Fruit fly (Drosophila melanogaster) whole organism, embryonic: ENCODE results near the gene rasp.

Experiments
- B-H2 ChIP-seq: fragments of 200-800 bp; sonication (Bioruptor generic); optimal IDR thresholded peaks from 2 replicates; lab custom pipeline; 2018; ENCODE audit warnings: missing biosample characterization, mild to moderate bottlenecking, missing genetic modification characterization
- Bteb2 ChIP-seq: fragments of 200-800 bp; sonication (Bioruptor generic); optimal IDR thresholded peaks from 2 replicates; lab custom pipeline; 2016; ENCODE audit warnings: missing biosample characterization, missing genetic modification characterization
- CG11085 ChIP-seq: fragments of 200-800 bp; sonication (Bioruptor generic); IDR thresholded peaks from 2 replicates; pipeline ENCODE4 v1.3.6; 2022; ENCODE audit warnings: missing biosample characterization, missing genetic modification characterization
- CG1233 ChIP-seq: fragments of 200-800 bp; sonication (Bioruptor generic); optimal IDR thresholded peaks from 4 replicates; lab custom pipeline; 2018; ENCODE audit warnings: missing biosample characterization, mild to moderate bottlenecking, missing genetic modification characterization
- CG12659 ChIP-seq: fragments of 200-800 bp; sonication (Bioruptor generic); optimal IDR thresholded peaks from 3 replicates; lab custom pipeline; 2017; ENCODE audit warnings: mild to moderate bottlenecking, missing biosample characterization, missing genetic modification reagents, missing genetic modification characterization
- CG14014 ChIP-seq: fragments of 200-800 bp; sonication (Bioruptor generic); IDR thresholded peaks from 2 replicates; pipeline ENCODE4 v1.3.6; 2022; ENCODE audit warnings: missing biosample characterization, missing genetic modification characterization
- CG15601 ChIP-seq: fragments of 200-800 bp; sonication (Bioruptor generic); optimal IDR thresholded peaks from 3 replicates; lab custom pipeline; 2019; ENCODE audit warnings: missing biosample characterization, mild to moderate bottlenecking, missing genetic modification characterization, moderate library complexity
- CG16813 ChIP-seq: fragments of 200-800 bp; sonication (Bioruptor generic); IDR thresholded peaks from 3 replicates; pipeline ENCODE4 v1.3.6; 2022; ENCODE audit warnings: missing biosample characterization, missing genetic modification characterization; ENCODE audit not compliant: partially characterized antibody
- CG1792 ChIP-seq: fragments of 200-800 bp; sonication (Bioruptor generic); optimal IDR thresholded peaks from 2 replicates; lab custom pipeline; 2016; ENCODE audit warnings: missing biosample characterization, missing genetic modification characterization
- CG1832 ChIP-seq: fragments of 200-800 bp; sonication (Bioruptor generic); optimal IDR thresholded peaks from 2 replicates; lab custom pipeline; 2017; ENCODE audit warnings: missing biosample characterization, mild to moderate bottlenecking, missing genetic modification characterization, inconsistent platforms
- CG2199 ChIP-seq: fragments of 200-800 bp; sonication (Bioruptor generic); IDR thresholded peaks from 3 replicates; pipeline ENCODE4 v1.3.6; 2022; ENCODE audit warnings: missing biosample characterization, missing genetic modification characterization
- CG30403 ChIP-seq: fragments of 200-800 bp; sonication (Bioruptor generic); optimal IDR thresholded peaks from 3 replicates; lab custom pipeline; 2016; ENCODE audit warnings: missing biosample characterization, missing genetic modification characterization
- CG4730 ChIP-seq: fragments of 200-800 bp; sonication (Bioruptor generic); IDR thresholded peaks from 2 replicates; pipeline ENCODE4 v1.3.6; 2022; ENCODE audit warnings: missing biosample characterization, missing genetic modification characterization
- CG8089 ChIP-seq: fragments of 200-800 bp; sonication (Bioruptor generic); optimal IDR thresholded peaks from 3 replicates; lab custom pipeline; 2016; ENCODE audit warnings: missing biosample characterization, missing genetic modification characterization
- CG8944 ChIP-seq: fragments of 200-800 bp; sonication (Bioruptor generic); optimal IDR thresholded peaks from 3 replicates; lab custom pipeline; 2016; ENCODE audit warnings: missing biosample characterization, missing genetic modification characterization
- CG9727 ChIP-seq: fragments of 200-800 bp; sonication (Bioruptor generic); optimal IDR thresholded peaks from 3 replicates; lab custom pipeline; 2017; ENCODE audit warnings: missing biosample characterization, mild to moderate bottlenecking, missing genetic modification characterization
- CG9817 ChIP-seq: fragments of 200-800 bp; sonication (Bioruptor generic); optimal IDR thresholded peaks from 2 replicates; lab custom pipeline; 2018; ENCODE audit warnings: missing biosample characterization, mild to moderate bottlenecking, missing genetic modification characterization, moderate library complexity
- Dfd ChIP-seq, 2 experiments: fragments of >200 bp; optimal IDR thresholded peaks; 2 replicates each; lab custom pipeline; 2017; ENCODE audit warnings: missing biosample characterization in 2 of 2, missing genetic modification characterization in 2 of 2
- Dp ChIP-seq: fragments of 200-800 bp; sonication (Bioruptor generic); optimal IDR thresholded peaks from 2 replicates; lab custom pipeline; 2018; ENCODE audit warnings: missing biosample characterization, mild to moderate bottlenecking, missing genetic modification characterization, moderate library complexity
- E2f2 ChIP-seq: fragments of 200-800 bp; sonication (Bioruptor generic); IDR thresholded peaks from 2 replicates; pipeline ENCODE4 v1.3.6; 2022; ENCODE audit warnings: missing biosample characterization, missing genetic modification characterization
- Hey ChIP-seq: fragments of 200-800 bp; sonication (Bioruptor generic); optimal IDR thresholded peaks from 3 replicates; lab custom pipeline; 2018; ENCODE audit warnings: missing biosample characterization, mild to moderate bottlenecking, missing genetic modification characterization
- Lhr ChIP-seq: fragments of 200-800 bp; sonication (Bioruptor generic); optimal IDR thresholded peaks from 3 replicates; lab custom pipeline; 2017; ENCODE audit warnings: mild to moderate bottlenecking, missing biosample characterization, missing genetic modification reagents, missing genetic modification characterization
- MBD-R2 ChIP-seq: fragments of 200-800 bp; sonication (Bioruptor generic); IDR thresholded peaks from 2 replicates; pipeline ENCODE4 v1.3.6; 2022; ENCODE audit warnings: missing biosample characterization, missing genetic modification characterization
- Mad ChIP-seq: fragments of 200-800 bp; sonication (Bioruptor generic); optimal IDR thresholded peaks from 2 replicates; lab custom pipeline; 2016; ENCODE audit warnings: missing biosample characterization, missing genetic modification characterization
- NFAT ChIP-seq: fragments of 200-800 bp; sonication (Bioruptor generic); IDR thresholded peaks from 2 replicates; pipeline ENCODE4 v1.3.6; 2022; ENCODE audit warnings: missing biosample characterization, missing genetic modification characterization
- NfI ChIP-seq: fragments of 200-800 bp; sonication (Bioruptor generic); optimal IDR thresholded peaks from 3 replicates; lab custom pipeline; 2018; ENCODE audit warnings: missing biosample characterization, mild to moderate bottlenecking, missing genetic modification characterization, moderate library complexity
- Pdp1 ChIP-seq, 2 experiments: fragments of 200-800 bp; sonication (Bioruptor generic); optimal IDR thresholded peaks; 3 replicates each; lab custom pipeline; 2016; ENCODE audit warnings: missing biosample characterization in 2 of 2, missing genetic modification characterization in 2 of 2, mild to moderate bottlenecking in 1 of 2, moderate library complexity in 1 of 2
- az2 ChIP-seq: fragments of 200-800 bp; sonication (Bioruptor generic); optimal IDR thresholded peaks from 3 replicates; lab custom pipeline; 2016; ENCODE audit warnings: missing biosample characterization, missing genetic modification characterization
- btn ChIP-seq: fragments of 200-800 bp; sonication (Bioruptor generic); optimal IDR thresholded peaks from 2 replicates; lab custom pipeline; 2016; ENCODE audit warnings: missing biosample characterization, missing genetic modification characterization
- cato ChIP-seq: fragments of 200-800 bp; sonication (Bioruptor generic); optimal IDR thresholded peaks from 2 replicates; lab custom pipeline; 2016; ENCODE audit warnings: missing biosample characterization, missing genetic modification characterization, borderline replicate concordance
- caup ChIP-seq: fragments of 200-800 bp; sonication (Bioruptor generic); optimal IDR thresholded peaks from 3 replicates; lab custom pipeline; 2017; ENCODE audit warnings: missing biosample characterization, mild to moderate bottlenecking, missing genetic modification characterization, moderate library complexity; ENCODE audit not compliant: severe bottlenecking
- cg ChIP-seq: fragments of 200-800 bp; sonication (Bioruptor generic); optimal IDR thresholded peaks from 3 replicates; lab custom pipeline; 2019; ENCODE audit warnings: missing biosample characterization, mild to moderate bottlenecking, missing genetic modification characterization, moderate library complexity
- chif ChIP-seq, 2 experiments: fragments of 200-800 bp; sonication (Bioruptor generic); optimal IDR thresholded peaks; 3 replicates each; lab custom pipeline; 2016; ENCODE audit warnings: missing biosample characterization in 2 of 2, missing genetic modification characterization in 2 of 2
- dpn ChIP-seq, 2 experiments: fragments of 200-800 bp; sonication (Bioruptor generic); optimal IDR thresholded peaks; 3 replicates each; lab custom pipeline; 2016; ENCODE audit warnings: missing biosample characterization in 2 of 2, missing genetic modification characterization in 2 of 2
- dysf ChIP-seq: fragments of 200-800 bp; sonication (Bioruptor generic); IDR thresholded peaks from 3 replicates; pipeline ENCODE4 v1.3.6; 2022; ENCODE audit warnings: missing biosample characterization, missing genetic modification characterization
- ems ChIP-seq: fragments of 200-800 bp; sonication (Bioruptor generic); optimal IDR thresholded peaks from 3 replicates; lab custom pipeline; 2016; ENCODE audit warnings: missing biosample characterization, missing genetic modification characterization
- eyg ChIP-seq: fragments of 200-800 bp; sonication (Bioruptor generic); optimal IDR thresholded peaks from 3 replicates; lab custom pipeline; 2016; ENCODE audit warnings: missing biosample characterization, missing genetic modification characterization
- fd64A ChIP-seq: fragments of 200-800 bp; sonication (Bioruptor generic); optimal IDR thresholded peaks from 3 replicates; lab custom pipeline; 2018; ENCODE audit warnings: missing biosample characterization, mild to moderate bottlenecking, missing genetic modification characterization
- ftz-f1 ChIP-seq: fragments of 200-800 bp; sonication (Bioruptor generic); optimal IDR thresholded peaks from 2 replicates; lab custom pipeline; 2016; ENCODE audit warnings: missing biosample characterization, missing genetic modification characterization
- grau ChIP-seq: fragments of 200-800 bp; optimal IDR thresholded peaks from 3 replicates; lab custom pipeline; 2019; ENCODE audit warnings: missing biosample characterization, mild to moderate bottlenecking, missing genetic modification characterization, moderate library complexity
- h ChIP-seq: fragments of >200 bp; optimal IDR thresholded peaks from 2 replicates; lab custom pipeline; 2017
- hbn ChIP-seq: fragments of 200-800 bp; sonication (Bioruptor generic); IDR thresholded peaks from 2 replicates; pipeline ENCODE4 v1.3.6; 2022; ENCODE audit warnings: missing biosample characterization, missing genetic modification characterization; ENCODE audit not compliant: partially characterized antibody
- ind ChIP-seq: fragments of 200-800 bp; sonication (Bioruptor generic); optimal IDR thresholded peaks from 3 replicates; lab custom pipeline; 2016; ENCODE audit warnings: missing biosample characterization, missing genetic modification characterization
- kah ChIP-seq: fragments of 200-800 bp; sonication (Bioruptor generic); optimal IDR thresholded peaks from 2 replicates; lab custom pipeline; 2018; ENCODE audit warnings: missing biosample characterization, mild to moderate bottlenecking, missing genetic modification characterization
- knrl ChIP-seq: fragments of 200-800 bp; sonication (Bioruptor generic); IDR thresholded peaks from 3 replicates; pipeline ENCODE4 v1.3.6; 2022; ENCODE audit warnings: missing biosample characterization, missing genetic modification characterization; ENCODE audit not compliant: partially characterized antibody
- nerfin-1 ChIP-seq: fragments of 200-800 bp; sonication (Bioruptor generic); optimal IDR thresholded peaks from 3 replicates; lab custom pipeline; 2019; ENCODE audit warnings: missing biosample characterization, mild to moderate bottlenecking, missing genetic modification characterization, moderate library complexity
- nerfin-2 ChIP-seq: fragments of 200-800 bp; sonication (Bioruptor generic); IDR thresholded peaks from 2 replicates; pipeline ENCODE4 v1.3.6; 2022; ENCODE audit warnings: missing biosample characterization, missing genetic modification characterization; ENCODE audit not compliant: partially characterized antibody
- sisA ChIP-seq: fragments of 200-800 bp; sonication (Bioruptor generic); IDR thresholded peaks from 2 replicates; pipeline ENCODE4 v1.3.6; 2022; ENCODE audit warnings: missing biosample characterization, missing genetic modification characterization
- stwl ChIP-seq: fragments of 200-800 bp; sonication (Bioruptor generic); optimal IDR thresholded peaks from 3 replicates; lab custom pipeline; 2018; ENCODE audit warnings: missing biosample characterization, mild to moderate bottlenecking, missing genetic modification characterization, moderate library complexity
- tna ChIP-seq: fragments of 200-800 bp; sonication (Bioruptor generic); IDR thresholded peaks from 2 replicates; pipeline ENCODE4 v1.3.6; 2022; ENCODE audit warnings: missing biosample characterization, missing genetic modification characterization; ENCODE audit not compliant: partially characterized antibody
- zen2 ChIP-seq: fragments of 200-800 bp; sonication (Bioruptor generic); IDR thresholded peaks from 3 replicates; pipeline ENCODE4 v1.3.6; 2022; ENCODE audit warnings: missing biosample characterization, missing genetic modification characterization; ENCODE audit not compliant: partially characterized antibody

rasp gene

dm6 chr3L:3192333-3192894 lies 30.4 kb downstream of the rasp start, which contains the start of gene CG14965 (continued):
- TF ChIP-seq NFAT (GFP tag; lab: Robert Waterston, UW) (no peak), CG8089 (GFP tag; lab: Kevin White, UChicago) (no peak), CG9727 (GFP tag; lab: Kevin White, UChicago) (no peak), fd64A (GFP tag; lab: Kevin White, UChicago) (no peak), CG1233 (GFP tag; lab: Kevin White, UChicago) (no peak), E2f2 (GFP tag; lab: Robert Waterston, UW) (peak; percentile 42), chif (GFP tag; optimal IDR thresholded peaks at IDR 0.05; lab: Kevin White, UChicago) (no peak), CG16813 (peak; percentile 90), CG1792 (no peak), sisA (GFP tag; lab: Robert Waterston, UW) (no peak), eyg (GFP tag; lab: Kevin White, UChicago) (no peak), tna (GFP tag; lab: Robert Waterston, UW) (peak; percentile 78), CG30403 (GFP tag; lab: Kevin White, UChicago) (no peak), CG14014 (no peak), ftz-f1 (GFP tag; lab: Kevin White, UChicago) (no peak), CG11085 (GFP tag; lab: Robert Waterston, UW) (no peak), h (lab: Kevin White, UChicago) (no peak), Lhr (GFP tag; lab: Kevin White, UChicago) (no peak), MBD-R2 (peak; percentile 62), CG4730 (GFP tag; lab: Robert Waterston, UW) (no peak), dysf (GFP tag; lab: Robert Waterston, UW) (no peak), caup (GFP tag; lab: Kevin White, UChicago) (no peak), Bteb2 (GFP tag; lab: Kevin White, UChicago) (no peak), Hey (tag; lab: Kevin White, UChicago) (no peak), B-H2 (GFP tag; lab: Kevin White, UChicago) (no peak), dpn (GFP tag; optimal IDR thresholded peaks at IDR 0.05; lab: Kevin White, UChicago) (no peak), stwl (no peak), az2 (GFP tag; lab: Kevin White, UChicago) (no peak), hbn (peak; percentile 86), Dfd (GFP tag; optimal IDR thresholded peaks at IDR 0.05; lab: Kevin White, UChicago) (no peak), knrl (peak; percentile 91), grau (no peak), Pdp1 (GFP tag; optimal IDR thresholded peaks at IDR 0.05; lab: Kevin White, UChicago) (no peak), Dp (GFP tag; lab: Kevin White, UChicago) (peak; percentile 81), Mad (GFP tag; lab: Kevin White, UChicago) (no peak), CG12659 (GFP tag; lab: Kevin White, UChicago) (no peak), CG8944 (no peak), CG2199 (GFP tag; lab: Robert Waterston, UW) (no peak), btn (GFP tag; lab: Kevin White, UChicago) (no peak), kah (GFP tag; lab: Kevin White, UChicago) (no peak), NfI (GFP tag; lab: Kevin White, UChicago) (no peak), ems (no peak), nerfin-1 (tag; lab: Kevin White, UChicago) (no peak), nerfin-2 (peak; percentile 90), CG9817 (tag; lab: Kevin White, UChicago) (no peak), cg (no peak), CG1832 (GFP tag; lab: Kevin White, UChicago) (no peak), cato (no peak), CG15601 (tag; lab: Kevin White, UChicago) (no peak), ind (GFP tag; lab: Kevin White, UChicago) (no peak), zen2 (peak; percentile 56; the same call in 1 of the 3 replicates)
